Worm (Caenorhabditis elegans) whole organism, L4/young adult: ENCODE data around the gene twk-39.

Experiments used
- W03F9.2 ChIP-seq: fragments of 150-350 bp; optimal IDR thresholded peaks from 2 replicates; lab custom pipeline; 2014; ENCODE audit warnings: missing biosample characterization, missing genetic modification characterization
- him-1 ChIP-seq: sonication (generic microtip); optimal IDR thresholded peaks from 2 replicates; lab custom pipeline; 2016; ENCODE audit warnings: missing genotype, missing genetic modification reagents, missing genetic modification characterization, missing compliant biosample characterization

DNA sequence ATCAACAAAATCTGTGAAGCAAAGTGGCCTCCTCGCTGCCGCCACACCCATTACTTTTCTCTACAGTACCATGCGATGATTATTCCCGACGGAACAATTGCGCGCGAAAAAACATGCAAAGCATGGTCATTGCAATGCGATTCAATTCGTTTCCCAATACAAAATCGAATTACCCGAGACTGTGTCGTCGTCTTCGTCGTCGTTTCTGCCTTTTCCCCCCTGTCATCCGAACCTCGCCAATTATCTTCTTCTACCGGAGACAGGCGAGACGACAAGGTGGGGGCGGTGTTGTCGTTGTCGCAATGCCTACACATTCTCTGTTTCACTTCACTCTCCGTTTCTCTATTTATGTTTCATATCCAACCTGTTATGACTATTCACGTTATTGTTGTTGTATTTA lies 16.3 kb downstream of the twk-39 start:
- TF ChIP-seq him-1 (tag; lab: Kevin White, UChicago) (no peak), W03F9.2 (no peak)
